Fruit fly (Drosophila melanogaster) S2 (cell line): ENCODE results near the gene CG43060.
"Not testable (repeated sequence)": the region's sequence is repeated elsewhere in the genome, so short reads cannot be mapped to it uniquely, and the experiment has no call there.

Experiments
- CG8478 ChIP-seq: fragments of >200 bp; optimal IDR thresholded peaks from 2 replicates; lab custom pipeline; 2018
- CTCF ChIP-seq, 2 experiments: fragments of >200 bp; optimal IDR thresholded peaks; 2 replicates each; lab custom pipeline; 2018

- TF ChIP-seq CTCF (optimal IDR thresholded peaks at IDR 0.05; lab: Kevin White, UChicago); CG8478 (lab: Kevin White, UChicago): not testable (repeated sequence)
Measured at dm6 chr3R:8049373-8049772, 8.3 kb downstream of the CG43060 start, which contains the start of gene CG43061.
